Worm (Caenorhabditis elegans) whole organism, midembryonic: ENCODE data around the gene sbp-1.

ENCODE experiments used
- T22C8.4 ChIP-seq: fragments of 200-800 bp; sonication (Bioruptor generic); IDR thresholded peaks from 2 replicates; pipeline ENCODE4 v1.3.6; 2022; ENCODE audit warnings: missing genetic modification characterization, missing compliant biosample characterization
- cog-1 ChIP-seq: sonication (generic microtip); optimal IDR thresholded peaks from 2 replicates; lab custom pipeline; 2016; ENCODE audit warnings: missing genetic modification characterization, missing compliant biosample characterization
- flt-1 ChIP-seq: fragments of 200-800 bp; sonication (Bioruptor generic); IDR thresholded peaks from 2 replicates; pipeline ENCODE4 v1.3.6; 2022; ENCODE audit warnings: missing genetic modification characterization, missing compliant biosample characterization
- klf-2 ChIP-seq: fragments of 200-800 bp; sonication (Bioruptor generic); conservative IDR thresholded peaks from 2 replicates; pipeline ENCODE4 v1.3.6; 2022; ENCODE audit warnings: missing genetic modification reagents, missing genetic modification characterization, missing compliant biosample characterization
- med-1 ChIP-seq: sonication (generic microtip); optimal IDR thresholded peaks from 2 replicates; lab custom pipeline; 2017; ENCODE audit warnings: missing genetic modification characterization, mild to moderate bottlenecking, missing compliant biosample characterization, antibody characterized with exemption, missing genetic modification reagents; ENCODE audit not compliant: insufficient read depth
- ref-1 ChIP-seq: fragments of 200-800 bp; sonication (Bioruptor generic); conservative IDR thresholded peaks from 2 replicates; pipeline ENCODE4 v1.3.6; 2022; ENCODE audit warnings: missing genetic modification reagents, missing genetic modification characterization, missing compliant biosample characterization
- tab-1 ChIP-seq: fragments of 200-800 bp; sonication (Bioruptor generic); IDR thresholded peaks from 2 replicates; pipeline ENCODE4 v1.3.6; 2022; ENCODE audit warnings: missing genetic modification characterization, missing compliant biosample characterization
- ztf-23 ChIP-seq: fragments of 200-800 bp; sonication (Bioruptor generic); IDR thresholded peaks from 2 replicates; pipeline ENCODE4 v1.3.6; 2022; ENCODE audit warnings: missing genetic modification reagents, missing genetic modification characterization, missing compliant biosample characterization
- ztf-29 ChIP-seq: fragments of 200-800 bp; sonication (Bioruptor generic); IDR thresholded peaks from 2 replicates; pipeline ENCODE4 v1.3.6; 2022; ENCODE audit warnings: missing genetic modification reagents, missing genetic modification characterization, missing compliant biosample characterization

Gene sbp-1

DNA sequence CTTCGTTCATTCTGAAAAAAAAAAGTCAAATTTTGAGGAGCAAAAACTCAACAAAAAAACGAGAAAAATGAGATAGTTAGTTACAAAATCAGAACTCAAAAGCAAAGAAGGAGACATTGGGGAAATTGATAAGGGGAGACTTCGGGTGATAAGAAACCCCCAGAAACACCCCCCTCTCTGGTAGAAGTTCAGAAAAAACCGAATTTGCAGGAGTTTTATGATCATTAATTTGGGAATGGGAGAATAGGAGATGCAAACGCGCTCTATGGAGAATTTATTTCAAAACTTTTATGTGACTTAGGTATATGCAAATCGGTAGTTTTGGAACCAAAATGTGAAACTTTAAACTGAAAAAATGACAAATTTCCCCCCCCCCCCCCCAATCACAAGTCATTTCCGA, at the start of gene sbp-1:
Gene sbp-1, minus strand, starts transcription at position 11 of the 400 bp plus-strand sequence.
- TF ChIP-seq med-1 (GFP tag; lab: Kevin White, UChicago) (no peak), tab-1 (GFP tag; lab: Robert Waterston, UW) (no peak), ztf-29 (GFP tag; lab: Robert Waterston, UW) (no peak), flt-1 (GFP tag; lab: Robert Waterston, UW) (no peak), ref-1 (GFP tag; lab: Robert Waterston, UW) (no peak)

ce11 chrIII:11490221-11490620, 47.9 kb upstream of the sbp-1 start:
- no peak for TF ChIP-seq ztf-29 (GFP tag; lab: Robert Waterston, UW)
- no peak for TF ChIP-seq med-1 (GFP tag; lab: Kevin White, UChicago)
- TF ChIP-seq cog-1 (tag; lab: Kevin White, UChicago) = no peak
- TF ChIP-seq klf-2 = no peak
- no peak for TF ChIP-seq T22C8.4
- no peak for TF ChIP-seq ztf-23 (GFP tag; lab: Robert Waterston, UW)
- no peak for TF ChIP-seq flt-1 (GFP tag; lab: Robert Waterston, UW)
- no peak for TF ChIP-seq ref-1 (GFP tag; lab: Robert Waterston, UW)
- TF ChIP-seq tab-1 (GFP tag; lab: Robert Waterston, UW) = no peak

- TF ChIP-seq flt-1 (GFP tag; lab: Robert Waterston, UW) (no peak), ref-1 (GFP tag; lab: Robert Waterston, UW) (no peak), tab-1 (GFP tag; lab: Robert Waterston, UW) (no peak), ztf-23 (GFP tag; lab: Robert Waterston, UW) (no peak), T22C8.4 (no peak), ztf-29 (GFP tag; lab: Robert Waterston, UW) (no peak), klf-2 (no peak), cog-1 (tag; lab: Kevin White, UChicago) (no peak), med-1 (GFP tag; lab: Kevin White, UChicago) (no peak)
These were observed 47.2 kb upstream of the sbp-1 start for ce11 chrIII:11489601-11490000.

DNA sequence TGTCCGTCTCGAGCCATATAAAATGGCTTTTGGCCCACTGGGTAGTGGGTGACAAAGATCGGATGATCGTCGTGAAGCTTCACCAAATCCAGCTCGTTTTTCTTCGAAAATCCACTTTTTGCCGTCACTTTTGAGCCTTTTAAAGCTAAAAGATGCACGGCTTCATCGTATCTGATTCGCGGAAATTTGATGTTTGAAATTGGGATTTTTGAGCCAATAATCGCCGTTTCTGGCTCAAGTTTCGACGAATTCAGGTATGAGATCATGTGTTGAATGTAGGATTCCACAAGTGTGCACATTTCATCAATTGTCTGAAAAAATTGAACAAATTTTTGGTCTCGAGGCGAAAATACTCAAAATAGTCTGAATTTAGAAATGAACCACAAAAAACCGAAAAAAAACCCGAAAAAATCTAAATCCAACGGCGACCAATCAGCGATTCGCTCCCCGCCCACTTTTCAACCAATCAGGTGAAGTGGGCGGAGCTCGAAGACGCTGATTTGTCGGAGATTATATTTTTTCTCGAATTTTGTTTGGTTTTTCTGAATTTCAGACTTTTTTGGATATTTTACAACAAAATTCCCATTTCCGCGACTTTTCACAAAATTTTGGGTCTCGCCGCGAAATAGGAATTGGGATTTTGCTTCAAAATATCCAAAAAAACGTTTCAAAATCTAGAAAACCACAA, 46.4 kb upstream of the sbp-1 start:
- no peak for TF ChIP-seq T22C8.4
- no peak for TF ChIP-seq ztf-23 (GFP tag; lab: Robert Waterston, UW)
- no peak for TF ChIP-seq tab-1 (GFP tag; lab: Robert Waterston, UW)
- no peak for TF ChIP-seq cog-1 (tag; lab: Kevin White, UChicago)
- TF ChIP-seq med-1 (GFP tag; lab: Kevin White, UChicago) = no peak
- TF ChIP-seq ref-1 (GFP tag; lab: Robert Waterston, UW) = no peak
- no peak for TF ChIP-seq klf-2
- TF ChIP-seq ztf-29 (GFP tag; lab: Robert Waterston, UW) = no peak
- TF ChIP-seq flt-1 (GFP tag; lab: Robert Waterston, UW) = no peak

DNA sequence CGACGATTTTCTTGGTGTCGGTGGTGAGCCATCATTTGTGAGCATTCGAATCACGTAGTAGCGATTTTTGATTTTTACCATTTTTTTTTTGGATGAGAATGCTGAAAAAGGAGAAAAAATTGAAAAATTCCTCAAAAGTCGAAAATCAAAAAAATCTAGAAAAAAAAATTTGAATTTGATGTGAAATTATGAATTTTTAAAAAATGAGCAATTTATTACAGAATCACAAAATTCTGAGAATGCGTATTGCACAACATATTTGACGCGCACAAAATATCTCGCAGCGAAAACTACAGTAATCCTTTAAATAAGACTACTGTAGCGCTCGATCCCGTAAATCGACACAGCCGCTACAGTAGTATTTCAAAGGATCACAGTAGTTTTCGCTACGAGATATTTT, 44.9 kb upstream of the sbp-1 start, which contains the start of gene popl-5:
Gene popl-5, minus strand, starts transcription at position 101 of the 400 bp plus-strand sequence.
- TF ChIP-seq klf-2 = no peak
- TF ChIP-seq ref-1 (GFP tag; lab: Robert Waterston, UW) = no peak
- no peak for TF ChIP-seq cog-1 (tag; lab: Kevin White, UChicago)
- no peak for TF ChIP-seq tab-1 (GFP tag; lab: Robert Waterston, UW)
- no peak for TF ChIP-seq T22C8.4
- no peak for TF ChIP-seq ztf-23 (GFP tag; lab: Robert Waterston, UW)
- no peak for TF ChIP-seq med-1 (GFP tag; lab: Kevin White, UChicago)
- no peak for TF ChIP-seq ztf-29 (GFP tag; lab: Robert Waterston, UW)
- TF ChIP-seq flt-1 (GFP tag; lab: Robert Waterston, UW) = no peak

DNA sequence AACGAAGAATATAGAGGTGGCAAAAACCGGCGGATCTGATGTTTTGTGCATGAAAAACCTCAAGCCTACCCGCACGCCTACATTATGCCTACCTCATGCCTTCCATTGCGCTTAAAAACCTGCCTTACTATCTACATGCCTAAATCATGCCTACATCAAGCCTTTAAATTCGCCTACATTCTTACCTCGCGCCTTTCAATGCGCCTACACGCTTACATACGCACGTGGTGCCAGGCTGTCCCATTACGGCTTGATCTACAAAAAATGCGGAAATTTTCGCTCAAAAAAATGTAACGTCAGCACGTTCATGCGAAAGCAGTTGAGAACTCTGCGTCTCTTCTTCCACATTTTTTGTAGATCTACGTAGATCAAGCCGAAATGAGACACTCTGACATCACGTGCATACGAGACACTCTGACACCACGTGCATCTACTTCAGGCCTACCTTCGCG, 41.8 kb upstream of the sbp-1 start, which contains the start of gene fbxa-220:
Gene fbxa-220, minus strand, starts transcription at position 51 of the 452 bp plus-strand sequence.
- no peak for TF ChIP-seq T22C8.4
- no peak for TF ChIP-seq ztf-29 (GFP tag; lab: Robert Waterston, UW)
- no peak for TF ChIP-seq klf-2
- no peak for TF ChIP-seq tab-1 (GFP tag; lab: Robert Waterston, UW)
- TF ChIP-seq flt-1 (GFP tag; lab: Robert Waterston, UW) = no peak
- TF ChIP-seq med-1 (GFP tag; lab: Kevin White, UChicago) = no peak
- TF ChIP-seq ref-1 (GFP tag; lab: Robert Waterston, UW) = no peak
- TF ChIP-seq ztf-23 (GFP tag; lab: Robert Waterston, UW) = no peak
- TF ChIP-seq cog-1 (tag; lab: Kevin White, UChicago) = no peak

- TF ChIP-seq med-1 (GFP tag; lab: Kevin White, UChicago) (no peak), cog-1 (tag; lab: Kevin White, UChicago) (no peak), ref-1 (GFP tag; lab: Robert Waterston, UW) (no peak), ztf-29 (GFP tag; lab: Robert Waterston, UW) (no peak), tab-1 (GFP tag; lab: Robert Waterston, UW) (no peak), flt-1 (GFP tag; lab: Robert Waterston, UW) (no peak), T22C8.4 (no peak)
These were observed 39.0 kb upstream of the sbp-1 start for ce11 chrIII:11481309-11481845.

ce11 chrIII:11478468-11479363, 36.4 kb upstream of the sbp-1 start:
- no peak for TF ChIP-seq ref-1 (GFP tag; lab: Robert Waterston, UW)
- no peak for TF ChIP-seq T22C8.4
- no peak for TF ChIP-seq med-1 (GFP tag; lab: Kevin White, UChicago)
- no peak for TF ChIP-seq cog-1 (tag; lab: Kevin White, UChicago)
- no peak for TF ChIP-seq tab-1 (GFP tag; lab: Robert Waterston, UW)
- TF ChIP-seq ztf-23 (GFP tag; lab: Robert Waterston, UW) = no peak
- TF ChIP-seq flt-1 (GFP tag; lab: Robert Waterston, UW) = no peak
- no peak for TF ChIP-seq ztf-29 (GFP tag; lab: Robert Waterston, UW)
- no peak for TF ChIP-seq klf-2
